Fruit fly (Drosophila melanogaster) whole organism: Measurements from ENCODE around the gene Cyp304a1.

Source experiments
- CG8478 ChIP-seq: fragments of >200 bp; optimal IDR thresholded peaks from 2 replicates; lab custom pipeline; 2018; ENCODE audit warnings: inconsistent platforms
- Dll ChIP-seq: fragments of >200 bp; optimal IDR thresholded peaks from 2 replicates; lab custom pipeline; 2017
- EcR ChIP-seq, 2 experiments: fragments of >200 bp; optimal IDR thresholded peaks; 2 replicates each; lab custom pipeline; 2017; ENCODE audit warnings: missing biosample characterization in 2 of 2, missing genetic modification characterization in 2 of 2, missing genetic modification reagents in 2 of 2
- pan ChIP-seq: fragments of >200 bp; optimal IDR thresholded peaks from 2 replicates; lab custom pipeline; 2017
- psq ChIP-seq: fragments of >200 bp; optimal IDR thresholded peaks from 2 replicates; lab custom pipeline; 2017
- usp ChIP-seq: fragments of >200 bp; optimal IDR thresholded peaks from 2 replicates; lab custom pipeline; 2017; ENCODE audit warnings: missing biosample characterization, missing genetic modification characterization, mixed read lengths

DNA sequence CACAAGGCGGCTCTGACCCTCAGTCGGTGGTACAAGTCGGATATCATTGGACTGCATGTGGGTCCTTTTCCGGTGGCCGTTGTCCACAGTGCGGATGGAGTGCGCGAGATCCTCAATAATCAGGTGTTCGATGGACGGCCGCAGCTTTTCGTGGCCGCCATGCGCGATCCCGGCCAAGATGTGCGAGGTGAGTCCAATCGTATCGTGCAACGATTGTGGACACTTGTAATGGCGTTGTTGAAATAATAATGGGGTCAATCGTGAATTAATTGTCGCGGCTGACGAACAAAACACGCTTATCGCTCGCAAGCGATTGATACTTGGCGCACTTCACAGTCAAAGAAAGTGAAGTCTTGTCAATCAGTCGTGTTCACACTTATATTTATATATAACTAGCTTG, 452 bp downstream of the Cyp304a1 start:
- TF ChIP-seq pan (lab: Kevin White, UChicago) = no peak
- TF ChIP-seq CG8478 (lab: Kevin White, UChicago) = no peak
- TF ChIP-seq usp (GFP tag; lab: Kevin White, UChicago) = no peak
- no peak for TF ChIP-seq Dll (lab: Kevin White, UChicago)
- TF ChIP-seq EcR (GFP tag; optimal IDR thresholded peaks at IDR 0.05; lab: Kevin White, UChicago) = no peak
- TF ChIP-seq psq (lab: Kevin White, UChicago) = no peak
